Fruit fly (Drosophila melanogaster) whole organism, pupa: ENCODE results near the gene CG33630.

ENCODE experiments used
- CG4496 ChIP-seq: fragments of 200-800 bp; sonication (Bioruptor generic); IDR thresholded peaks from 3 replicates; pipeline ENCODE4 v1.3.6; 2022; ENCODE audit warnings: missing biosample characterization, missing genetic modification characterization
- CG8159 ChIP-seq: fragments of 200-800 bp; sonication (Bioruptor generic); optimal IDR thresholded peaks from 3 replicates; lab custom pipeline; 2018; ENCODE audit warnings: missing biosample characterization, mild to moderate bottlenecking, missing genetic modification characterization, moderate library complexity
- Pif1B ChIP-seq: fragments of 200-800 bp; sonication (Bioruptor generic); optimal IDR thresholded peaks from 3 replicates; lab custom pipeline; 2016; ENCODE audit warnings: missing biosample characterization, missing genetic modification characterization

DNA sequence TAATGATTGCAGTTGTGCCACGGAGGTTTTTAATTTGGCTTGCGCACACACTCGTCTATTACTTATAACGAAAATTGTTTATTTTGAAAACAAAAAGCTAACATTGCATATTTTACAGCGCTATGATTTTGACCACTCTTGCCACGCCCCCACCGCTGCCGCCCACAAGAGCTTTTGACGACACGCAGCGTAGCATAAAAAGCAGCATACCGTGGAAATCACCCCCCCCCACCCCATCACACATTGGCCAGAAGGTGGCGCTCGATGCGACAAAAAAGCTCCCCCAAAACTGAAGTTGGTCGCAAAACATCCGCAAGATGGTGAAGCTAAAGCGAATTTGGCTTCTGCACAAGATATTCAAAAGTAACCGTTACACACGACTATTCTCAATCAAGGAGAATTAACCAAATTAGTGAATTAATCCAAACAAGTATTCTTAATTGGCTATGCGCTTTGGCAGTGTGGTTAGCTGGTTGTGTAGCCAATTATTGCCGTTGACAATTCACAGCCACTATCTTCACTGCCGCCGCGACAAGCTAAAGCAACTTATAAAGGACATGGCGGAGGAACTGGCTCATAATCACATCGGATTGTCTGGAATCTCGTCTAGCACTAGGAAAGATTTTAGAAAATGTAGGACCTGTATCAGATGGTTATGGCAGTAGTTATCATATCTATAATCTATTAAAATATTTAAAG, 38.2 kb downstream of the CG33630 start:
- TF ChIP-seq CG4496 (GFP tag; lab: Robert Waterston, UW) (peak; percentile 52; the same call in 1 of the 3 replicates), CG8159 (tag; lab: Kevin White, UChicago) (no peak), Pif1B (no peak)
